Worm (Caenorhabditis elegans) whole organism, late embryonic: ENCODE data around the gene Y113G7B.27.

ENCODE experiments used
- ceh-14 ChIP-seq: sonication (generic microtip); optimal IDR thresholded peaks from 2 replicates; lab custom pipeline; 2016; ENCODE audit warnings: missing genotype, missing genetic modification characterization, missing compliant biosample characterization
- ceh-9 ChIP-seq: sonication (generic microtip); optimal IDR thresholded peaks from 2 replicates; lab custom pipeline; 2016; ENCODE audit warnings: mild to moderate bottlenecking, missing genetic modification characterization, inconsistent platforms, missing compliant biosample characterization
- fkh-6 ChIP-seq: sonication (generic microtip); optimal IDR thresholded peaks from 2 replicates; lab custom pipeline; 2016; ENCODE audit warnings: missing genetic modification characterization, missing compliant biosample characterization
- hlh-13 ChIP-seq: fragments of 200-800 bp; sonication (Bioruptor generic); optimal IDR thresholded peaks from 2 replicates; lab custom pipeline; 2018; ENCODE audit warnings: mild to moderate bottlenecking, missing genetic modification characterization, missing compliant biosample characterization
- pag-3 ChIP-seq: sonication (generic microtip); optimal IDR thresholded peaks from 2 replicates; lab custom pipeline; 2016; ENCODE audit warnings: missing compliant biosample characterization, missing genetic modification characterization, borderline replicate concordance
- pha-4 ChIP-seq: fragments of 150-350 bp; optimal IDR thresholded peaks from 2 replicates; lab custom pipeline; 2018; ENCODE audit warnings: missing biosample characterization, missing genetic modification reagents, missing genetic modification characterization
- sox-2 ChIP-seq: fragments of 200-800 bp; sonication (Bioruptor generic); IDR thresholded peaks from 2 replicates; pipeline ENCODE4 v1.3.6; 2022; ENCODE audit warnings: missing genetic modification reagents, missing genetic modification characterization, missing compliant biosample characterization

ce11 chrV:20158223-20158622, 34.4 kb upstream of the Y113G7B.27 start, which contains the start of gene F19B2.6:
- TF ChIP-seq hlh-13 (GFP tag; lab: Kevin White, UChicago), result no peak
- no peak for TF ChIP-seq pag-3 (tag; lab: Kevin White, UChicago)
- TF ChIP-seq fkh-6 (tag; lab: Kevin White, UChicago), result no peak
- no peak for TF ChIP-seq sox-2 (GFP tag; lab: Robert Waterston, UW)
- TF ChIP-seq ceh-9 (tag; lab: Kevin White, UChicago), result no peak
- no peak for TF ChIP-seq pha-4
- no peak for TF ChIP-seq ceh-14 (tag; lab: Kevin White, UChicago)
